Worm (Caenorhabditis elegans) whole organism, early embryonic: ENCODE data around the gene K08H10.6.
A peak's percentile ranks its signal among the peaks of the same experiment; 100 is the strongest.

Experiments used
- B0310.2 ChIP-seq: sonication (generic microtip); optimal IDR thresholded peaks from 2 replicates; lab custom pipeline; 2016; ENCODE audit warnings: mild to moderate bottlenecking, missing genetic modification characterization, missing compliant biosample characterization
- F13C5.2 ChIP-seq: sonication (generic microtip); optimal IDR thresholded peaks from 2 replicates; lab custom pipeline; 2017; ENCODE audit warnings: mild to moderate bottlenecking, missing genetic modification characterization, inconsistent platforms, missing compliant biosample characterization
- aly-1 ChIP-seq: sonication (generic microtip); optimal IDR thresholded peaks from 2 replicates; lab custom pipeline; 2016; ENCODE audit warnings: missing genetic modification characterization, missing compliant biosample characterization
- ama-1 ChIP-seq: fragments of 150-350 bp; optimal IDR thresholded peaks from 2 replicates; lab custom pipeline; 2014
- ceh-13 ChIP-seq: fragments of 200-800 bp; sonication (Bioruptor generic); optimal IDR thresholded peaks from 2 replicates; lab custom pipeline; 2018; ENCODE audit warnings: mild to moderate bottlenecking, missing genetic modification characterization, missing compliant biosample characterization
- ceh-36 ChIP-seq: sonication (generic microtip); optimal IDR thresholded peaks from 2 replicates; lab custom pipeline; 2016; ENCODE audit warnings: missing genetic modification characterization, inconsistent platforms, missing compliant biosample characterization
- ets-7 ChIP-seq: sonication (generic microtip); optimal IDR thresholded peaks from 2 replicates; lab custom pipeline; 2016; ENCODE audit warnings: missing genotype, missing genetic modification characterization, missing compliant biosample characterization
- flt-1 ChIP-seq: fragments of 200-800 bp; sonication (Bioruptor generic); IDR thresholded peaks from 2 replicates; pipeline ENCODE4 v1.3.6; 2022; ENCODE audit warnings: missing genetic modification characterization, missing compliant biosample characterization
- hmbx-1 ChIP-seq: sonication (generic microtip); optimal IDR thresholded peaks from 2 replicates; lab custom pipeline; 2016; ENCODE audit warnings: mild to moderate bottlenecking, missing genetic modification characterization, missing compliant biosample characterization
- hmg-4 ChIP-seq: fragments of 200-800 bp; sonication (Bioruptor generic); optimal IDR thresholded peaks from 2 replicates; lab custom pipeline; 2018; ENCODE audit warnings: mild to moderate bottlenecking, missing genetic modification characterization, missing compliant biosample characterization
- hnd-1 ChIP-seq: sonication (generic microtip); optimal IDR thresholded peaks from 2 replicates; lab custom pipeline; 2016; ENCODE audit warnings: missing genetic modification characterization, missing compliant biosample characterization
- pes-1 ChIP-seq: fragments of 200-800 bp; sonication (Bioruptor generic); IDR thresholded peaks from 2 replicates; pipeline ENCODE4 v1.3.6; 2022; ENCODE audit warnings: missing genetic modification reagents, missing genetic modification characterization, missing compliant biosample characterization
- scrt-1 ChIP-seq: fragments of 200-800 bp; sonication (Bioruptor generic); IDR thresholded peaks from 2 replicates; pipeline ENCODE4 v1.3.6; 2022; ENCODE audit warnings: missing genetic modification characterization, missing compliant biosample characterization
- sea-1 ChIP-seq: fragments of 200-800 bp; sonication (Bioruptor generic); conservative IDR thresholded peaks from 2 replicates; pipeline ENCODE4 v1.3.6; 2022; ENCODE audit warnings: missing genetic modification characterization, missing compliant biosample characterization
- tbx-11 ChIP-seq: fragments of 200-800 bp; sonication (Bioruptor generic); IDR thresholded peaks from 2 replicates; pipeline ENCODE4 v1.3.6; 2022; ENCODE audit warnings: missing genetic modification characterization, missing compliant biosample characterization
- tbx-37 ChIP-seq: fragments of 200-800 bp; sonication (Bioruptor generic); conservative IDR thresholded peaks from 2 replicates; pipeline ENCODE4 v1.3.6; 2022; ENCODE audit warnings: missing genetic modification reagents, missing genetic modification characterization, missing compliant biosample characterization
- tra-4 ChIP-seq: sonication (generic microtip); optimal IDR thresholded peaks from 2 replicates; lab custom pipeline; 2017; ENCODE audit warnings: missing genetic modification characterization, missing compliant biosample characterization

The K08H10.6 gene

ce11 chrV:9980731-9981483, 14.8 kb downstream of the K08H10.6 start, which contains the start of the genes ruvb-1 and tofu-1:
ruvb-1 (minus strand) TSS chrV:9980802.
tofu-1 (plus strand) TSS chrV:9981147.
- TF ChIP-seq tbx-37 (GFP tag; lab: Robert Waterston, UW), result peak; percentile 31; the same call in 1 of the 2 replicates
- TF ChIP-seq ceh-36 (tag; lab: Kevin White, UChicago), result peak; percentile 39
- TF ChIP-seq sea-1, result 0 out of 2 replicates have a peak, but pooled peaks have one; percentile 46
- TF ChIP-seq F13C5.2 (tag; lab: Kevin White, UChicago), result peak; percentile 21

- no peak for TF ChIP-seq ama-1
- no peak for TF ChIP-seq pes-1 (GFP tag; lab: Robert Waterston, UW)
- no peak for TF ChIP-seq hmbx-1 (tag; lab: Kevin White, UChicago)
- no peak for TF ChIP-seq F13C5.2 (tag; lab: Kevin White, UChicago)
- peak; percentile 22 for TF ChIP-seq hmg-4 (GFP tag; lab: Kevin White, UChicago)
Observed at ce11 chrV:9978425-9978824, 17.3 kb downstream of the K08H10.6 start.

ce11 chrV:9977211-9977610, 18.5 kb downstream of the K08H10.6 start:
- no peak for TF ChIP-seq pes-1 (GFP tag; lab: Robert Waterston, UW)
- no peak for TF ChIP-seq sea-1
- TF ChIP-seq flt-1, result no peak
- no peak for TF ChIP-seq tbx-11 (GFP tag; lab: Robert Waterston, UW)
- TF ChIP-seq tbx-37 (GFP tag; lab: Robert Waterston, UW), result no peak
- no peak for TF ChIP-seq F13C5.2 (tag; lab: Kevin White, UChicago)
- TF ChIP-seq scrt-1 (GFP tag; lab: Robert Waterston, UW), result no peak
- TF ChIP-seq hmg-4 (GFP tag; lab: Kevin White, UChicago), result no peak
- no peak for TF ChIP-seq hnd-1 (tag; lab: Kevin White, UChicago)
- TF ChIP-seq tra-4 (tag; lab: Kevin White, UChicago), result no peak
- no peak for TF ChIP-seq ceh-36 (tag; lab: Kevin White, UChicago)
- no peak for TF ChIP-seq B0310.2 (tag; lab: Kevin White, UChicago)
- no peak for TF ChIP-seq ets-7
- TF ChIP-seq ama-1, result no peak
- TF ChIP-seq hmbx-1 (tag; lab: Kevin White, UChicago), result no peak
- no peak for TF ChIP-seq aly-1 (tag; lab: Kevin White, UChicago)
- TF ChIP-seq ceh-13, result no peak

ce11 chrV:9976138-9976537, 19.6 kb downstream of the K08H10.6 start, which contains the start of gene unc-41:
unc-41 (minus strand) TSS chrV:9976238.
- TF ChIP-seq ama-1, result no peak
- no peak for TF ChIP-seq hmbx-1 (tag; lab: Kevin White, UChicago)
- TF ChIP-seq F13C5.2 (tag; lab: Kevin White, UChicago), result no peak
- TF ChIP-seq ets-7, result no peak
- no peak for TF ChIP-seq ceh-36 (tag; lab: Kevin White, UChicago)

- no peak for TF ChIP-seq sea-1
- no peak for TF ChIP-seq B0310.2 (tag; lab: Kevin White, UChicago)
- TF ChIP-seq aly-1 (tag; lab: Kevin White, UChicago), result no peak
- TF ChIP-seq ceh-36 (tag; lab: Kevin White, UChicago), result no peak
- TF ChIP-seq pes-1 (GFP tag; lab: Robert Waterston, UW), result no peak
- no peak for TF ChIP-seq tbx-37 (GFP tag; lab: Robert Waterston, UW)
- no peak for TF ChIP-seq ceh-13
- no peak for TF ChIP-seq tra-4 (tag; lab: Kevin White, UChicago)
- no peak for TF ChIP-seq scrt-1 (GFP tag; lab: Robert Waterston, UW)
- TF ChIP-seq ets-7, result no peak
- TF ChIP-seq ama-1, result no peak
- TF ChIP-seq hmg-4 (GFP tag; lab: Kevin White, UChicago), result no peak
- no peak for TF ChIP-seq tbx-11 (GFP tag; lab: Robert Waterston, UW)
- no peak for TF ChIP-seq flt-1
- TF ChIP-seq F13C5.2 (tag; lab: Kevin White, UChicago), result no peak
- TF ChIP-seq hmbx-1 (tag; lab: Kevin White, UChicago), result no peak
- no peak for TF ChIP-seq hnd-1 (tag; lab: Kevin White, UChicago)
Observed at ce11 chrV:9974264-9974663, 21.4 kb downstream of the K08H10.6 start.

ce11 chrV:9970119-9970518, 25.6 kb downstream of the K08H10.6 start:
- TF ChIP-seq ets-7 (peak; percentile 86), ceh-13 (peak; percentile 86), hnd-1 (tag; lab: Kevin White, UChicago) (peak; percentile 87), tbx-37 (GFP tag; lab: Robert Waterston, UW) (peak; percentile 90), flt-1 (peak; percentile 90), hmbx-1 (tag; lab: Kevin White, UChicago) (peak; percentile 82), B0310.2 (tag; lab: Kevin White, UChicago) (peak; percentile 90), ceh-36 (tag; lab: Kevin White, UChicago) (peak; percentile 92), sea-1 (peak; percentile 96), scrt-1 (GFP tag; lab: Robert Waterston, UW) (peak; percentile 97), tra-4 (tag; lab: Kevin White, UChicago) (peak; percentile 76), ama-1 (no peak), pes-1 (GFP tag; lab: Robert Waterston, UW) (peak; percentile 95), hmg-4 (GFP tag; lab: Kevin White, UChicago) (peak; percentile 94), aly-1 (tag; lab: Kevin White, UChicago) (peak; percentile 89), tbx-11 (GFP tag; lab: Robert Waterston, UW) (peak; percentile 94), F13C5.2 (tag; lab: Kevin White, UChicago) (peak; percentile 94)

- TF ChIP-seq aly-1 (tag; lab: Kevin White, UChicago) (no peak), tbx-11 (GFP tag; lab: Robert Waterston, UW) (no peak), scrt-1 (GFP tag; lab: Robert Waterston, UW) (no peak), ceh-13 (no peak), ama-1 (no peak), F13C5.2 (tag; lab: Kevin White, UChicago) (no peak), tbx-37 (GFP tag; lab: Robert Waterston, UW) (no peak), pes-1 (GFP tag; lab: Robert Waterston, UW) (no peak)
Observed at ce11 chrV:9965891-9966290, 29.8 kb downstream of the K08H10.6 start.
